Worm (Caenorhabditis elegans): ENCODE results near the gene lin-33.

lin-33 gene

DNA sequence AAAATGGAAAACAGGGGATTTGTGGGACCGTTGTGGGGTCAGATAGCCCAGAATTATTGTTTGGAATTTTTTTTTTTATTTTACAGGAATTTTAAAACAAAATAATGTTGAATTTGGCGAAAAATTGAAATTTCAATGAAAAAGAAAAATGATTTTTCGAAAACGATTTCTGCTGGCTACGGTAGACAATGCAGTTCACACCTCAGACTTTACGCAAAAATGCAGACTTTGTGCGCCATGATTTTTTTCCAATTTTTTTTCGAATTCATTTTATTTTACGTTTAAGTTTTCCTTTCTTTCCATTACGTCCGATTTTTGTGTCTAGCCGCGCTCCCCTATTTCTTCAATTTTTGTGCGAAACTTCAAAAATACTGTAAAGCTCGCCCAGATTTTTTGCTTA is 9.5 kb downstream of the lin-33 start:
- TF ChIP-seq flt-1 (GFP tag; IDR thresholded peaks at IDR 0.05) (no peak), med-1 (GFP tag; optimal IDR thresholded peaks at IDR 0.05; ENCODE audit: insufficient read depth) (no peak), cog-1 (tag; optimal IDR thresholded peaks at IDR 0.05) (no peak), ztf-29 (GFP tag; IDR thresholded peaks at IDR 0.05) (no peak), klf-2 (GFP tag; conservative IDR thresholded peaks at IDR 0.05) (no peak), ztf-23 (GFP tag; IDR thresholded peaks at IDR 0.05) (no peak), tab-1 (GFP tag; IDR thresholded peaks at IDR 0.05) (no peak)

- TF ChIP-seq klf-2 (GFP tag; conservative IDR thresholded peaks at IDR 0.05) (no peak), cog-1 (tag; optimal IDR thresholded peaks at IDR 0.05) (no peak), tab-1 (GFP tag; IDR thresholded peaks at IDR 0.05) (no peak), med-1 (GFP tag; optimal IDR thresholded peaks at IDR 0.05; ENCODE audit: insufficient read depth) (no peak), T22C8.4 (GFP tag; IDR thresholded peaks at IDR 0.05) (no peak), ref-1 (GFP tag; conservative IDR thresholded peaks at IDR 0.05) (no peak), ztf-29 (GFP tag; IDR thresholded peaks at IDR 0.05) (no peak), flt-1 (GFP tag; IDR thresholded peaks at IDR 0.05) (no peak), ztf-23 (GFP tag; IDR thresholded peaks at IDR 0.05) (no peak)
Observed at ce11 chrIV:5940608-5941007, 10.2 kb downstream of the lin-33 start.

ce11 chrIV:5941236-5941976 is 11.0 kb downstream of the lin-33 start, which contains the start of gene pfkb-1.2:
pfkb-1.2 (plus strand) TSS chrIV:5941926.
- TF ChIP-seq flt-1 (GFP tag; IDR thresholded peaks at IDR 0.05) (no peak), cog-1 (tag; optimal IDR thresholded peaks at IDR 0.05) (no peak), med-1 (GFP tag; optimal IDR thresholded peaks at IDR 0.05; ENCODE audit: insufficient read depth) (no peak), T22C8.4 (GFP tag; IDR thresholded peaks at IDR 0.05) (no peak)

DNA sequence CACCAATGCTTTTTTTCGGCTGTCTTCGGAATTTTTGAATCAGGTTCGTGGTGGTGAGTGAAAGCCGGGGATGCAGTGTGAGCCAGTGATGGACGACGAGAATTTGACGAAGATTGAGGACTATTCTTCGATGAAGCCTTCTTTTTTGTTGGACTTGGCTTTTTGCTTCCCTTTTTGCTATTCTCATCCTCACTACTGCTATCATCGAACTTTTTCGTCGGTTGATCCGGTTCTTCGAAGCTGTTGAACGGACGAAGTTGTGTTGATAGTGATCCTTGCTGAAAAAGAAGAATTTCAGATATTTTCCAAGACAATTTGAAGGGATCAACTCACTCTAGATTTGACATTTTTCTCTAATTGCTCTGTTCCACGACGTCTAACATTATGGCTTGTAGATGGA is 13.7 kb downstream of the lin-33 start:
- TF ChIP-seq ref-1 (GFP tag; conservative IDR thresholded peaks at IDR 0.05) (no peak), tab-1 (GFP tag; IDR thresholded peaks at IDR 0.05) (no peak), flt-1 (GFP tag; IDR thresholded peaks at IDR 0.05) (no peak), ztf-23 (GFP tag; IDR thresholded peaks at IDR 0.05) (no peak), cog-1 (tag; optimal IDR thresholded peaks at IDR 0.05) (no peak), klf-2 (GFP tag; conservative IDR thresholded peaks at IDR 0.05) (no peak), ztf-29 (GFP tag; IDR thresholded peaks at IDR 0.05) (no peak), T22C8.4 (GFP tag; IDR thresholded peaks at IDR 0.05) (no peak), med-1 (GFP tag; optimal IDR thresholded peaks at IDR 0.05; ENCODE audit: insufficient read depth) (no peak)

ce11 chrIV:5945455-5945854 is 15.0 kb downstream of the lin-33 start:
- no peak for TF ChIP-seq ztf-23 (GFP tag; IDR thresholded peaks at IDR 0.05)
- no peak for TF ChIP-seq med-1 (GFP tag; optimal IDR thresholded peaks at IDR 0.05; ENCODE audit: insufficient read depth)
- TF ChIP-seq cog-1 (tag; optimal IDR thresholded peaks at IDR 0.05), result no peak
- TF ChIP-seq tab-1 (GFP tag; IDR thresholded peaks at IDR 0.05), result no peak
- no peak for TF ChIP-seq flt-1 (GFP tag; IDR thresholded peaks at IDR 0.05)
- TF ChIP-seq ztf-29 (GFP tag; IDR thresholded peaks at IDR 0.05), result no peak
- no peak for TF ChIP-seq T22C8.4 (GFP tag; IDR thresholded peaks at IDR 0.05)
- no peak for TF ChIP-seq ref-1 (GFP tag; conservative IDR thresholded peaks at IDR 0.05)
- no peak for TF ChIP-seq klf-2 (GFP tag; conservative IDR thresholded peaks at IDR 0.05)

ce11 chrIV:5946602-5947444 is 16.4 kb downstream of the lin-33 start, which contains the start of gene inx-7:
inx-7 (minus strand) TSS chrIV:5946638.
- TF ChIP-seq T22C8.4 (GFP tag; IDR thresholded peaks at IDR 0.05) (no peak), tab-1 (GFP tag; IDR thresholded peaks at IDR 0.05) (no peak), med-1 (GFP tag; optimal IDR thresholded peaks at IDR 0.05; ENCODE audit: insufficient read depth) (no peak), ztf-23 (GFP tag; IDR thresholded peaks at IDR 0.05) (no peak), flt-1 (GFP tag; IDR thresholded peaks at IDR 0.05) (no peak), ztf-29 (GFP tag; IDR thresholded peaks at IDR 0.05) (no peak), cog-1 (tag; optimal IDR thresholded peaks at IDR 0.05) (no peak), ref-1 (GFP tag; conservative IDR thresholded peaks at IDR 0.05) (no peak), klf-2 (GFP tag; conservative IDR thresholded peaks at IDR 0.05) (no peak)

- TF ChIP-seq klf-2 (GFP tag; conservative IDR thresholded peaks at IDR 0.05) (no peak), cog-1 (tag; optimal IDR thresholded peaks at IDR 0.05) (peak; percentile 3)
Observed at ce11 chrIV:5947555-5948151, 17.2 kb downstream of the lin-33 start, which contains the start of gene rps-25. rps-25 (minus strand) TSS chrIV:5947605.

DNA sequence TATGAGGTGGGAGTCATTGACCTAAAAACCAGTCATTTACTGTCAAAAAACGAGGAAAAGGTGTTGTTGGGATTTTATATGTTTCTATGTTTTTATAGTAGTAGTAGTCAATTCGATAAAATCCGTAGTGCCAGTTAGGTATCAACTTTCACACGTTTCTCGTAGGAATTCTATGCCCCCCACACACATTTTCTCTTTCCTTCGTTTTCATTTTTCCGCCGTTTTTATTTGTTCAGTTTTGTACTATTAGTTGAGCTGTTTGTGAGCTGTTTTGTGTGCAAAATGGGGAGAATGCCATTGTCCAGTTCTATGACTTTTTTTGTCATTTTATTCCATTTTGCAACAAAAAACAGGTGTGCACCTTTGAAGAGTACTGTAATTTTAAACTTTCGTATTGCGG is 18.3 kb downstream of the lin-33 start:
- TF ChIP-seq ztf-29 (GFP tag; IDR thresholded peaks at IDR 0.05), result no peak
- TF ChIP-seq cog-1 (tag; optimal IDR thresholded peaks at IDR 0.05), result no peak
- TF ChIP-seq ref-1 (GFP tag; conservative IDR thresholded peaks at IDR 0.05), result no peak
- TF ChIP-seq ztf-23 (GFP tag; IDR thresholded peaks at IDR 0.05), result no peak
- no peak for TF ChIP-seq T22C8.4 (GFP tag; IDR thresholded peaks at IDR 0.05)
- no peak for TF ChIP-seq flt-1 (GFP tag; IDR thresholded peaks at IDR 0.05)
- TF ChIP-seq med-1 (GFP tag; optimal IDR thresholded peaks at IDR 0.05; ENCODE audit: insufficient read depth), result no peak
- TF ChIP-seq klf-2 (GFP tag; conservative IDR thresholded peaks at IDR 0.05), result no peak
- no peak for TF ChIP-seq tab-1 (GFP tag; IDR thresholded peaks at IDR 0.05)

DNA sequence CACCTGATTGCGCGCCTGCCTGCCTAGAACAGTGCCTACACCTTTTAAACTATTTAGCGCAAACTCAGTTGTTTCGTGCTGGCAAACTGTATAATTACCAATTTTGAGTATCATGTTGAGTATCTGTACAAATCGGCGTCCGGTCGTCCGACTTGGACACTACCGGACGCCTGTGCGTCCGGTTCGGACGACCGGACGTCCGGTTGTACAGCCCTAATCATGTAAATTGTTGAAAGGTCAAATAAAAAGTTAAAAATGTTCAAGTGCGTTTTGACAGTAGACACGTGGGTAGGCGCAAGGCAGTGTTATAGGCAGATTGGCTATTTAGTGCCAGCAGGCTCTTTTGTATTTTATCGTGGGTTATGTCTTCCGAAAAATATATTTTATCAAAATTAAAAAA is 19.5 kb downstream of the lin-33 start:
- TF ChIP-seq cog-1 (tag; optimal IDR thresholded peaks at IDR 0.05) (no peak), ztf-29 (GFP tag; IDR thresholded peaks at IDR 0.05) (no peak), klf-2 (GFP tag; conservative IDR thresholded peaks at IDR 0.05) (no peak), ztf-23 (GFP tag; IDR thresholded peaks at IDR 0.05) (no peak), T22C8.4 (GFP tag; IDR thresholded peaks at IDR 0.05) (no peak), flt-1 (GFP tag; IDR thresholded peaks at IDR 0.05) (no peak), ref-1 (GFP tag; conservative IDR thresholded peaks at IDR 0.05) (no peak), med-1 (GFP tag; optimal IDR thresholded peaks at IDR 0.05; ENCODE audit: insufficient read depth) (no peak), tab-1 (GFP tag; IDR thresholded peaks at IDR 0.05) (no peak)

Measured in whole organism, midembryonic.